Fruit fly (Drosophila melanogaster) whole organism, embryonic: ENCODE data around the gene CG7789.

Source experiments
- CG11456 ChIP-seq: fragments of 200-800 bp; sonication (Bioruptor generic); IDR thresholded peaks from 3 replicates; pipeline ENCODE4 v1.3.6; 2022; ENCODE audit warnings: missing biosample characterization, missing genetic modification characterization
- CG13123 ChIP-seq: fragments of 200-800 bp; sonication (Bioruptor generic); optimal IDR thresholded peaks from 2 replicates; lab custom pipeline; 2016; ENCODE audit warnings: missing biosample characterization, missing genetic modification characterization
- CG15269 ChIP-seq: fragments of 200-800 bp; sonication (Bioruptor generic); optimal IDR thresholded peaks from 2 replicates; lab custom pipeline; 2018; ENCODE audit warnings: missing biosample characterization, mild to moderate bottlenecking, missing genetic modification characterization, moderate library complexity
- CG15479 ChIP-seq: fragments of 200-800 bp; sonication (Bioruptor generic); optimal IDR thresholded peaks from 3 replicates; lab custom pipeline; 2019; ENCODE audit warnings: missing biosample characterization, mild to moderate bottlenecking, missing genetic modification characterization, moderate library complexity
- CG17385 ChIP-seq: fragments of 200-800 bp; sonication (Bioruptor generic); optimal IDR thresholded peaks from 3 replicates; lab custom pipeline; 2018; ENCODE audit warnings: missing biosample characterization, mild to moderate bottlenecking, missing genetic modification characterization
- CG18599 ChIP-seq: fragments of 200-800 bp; sonication (Bioruptor generic); optimal IDR thresholded peaks from 3 replicates; lab custom pipeline; 2017; ENCODE audit warnings: missing biosample characterization, missing genetic modification characterization, mild to moderate bottlenecking, moderate library complexity, missing genetic modification reagents
- CG32532 ChIP-seq: fragments of 200-800 bp; sonication (Bioruptor generic); IDR thresholded peaks from 2 replicates; pipeline ENCODE4 v1.3.6; 2022; ENCODE audit warnings: missing biosample characterization, missing genetic modification characterization
- CG3726 ChIP-seq: fragments of 200-800 bp; sonication (Bioruptor generic); IDR thresholded peaks from 3 replicates; pipeline ENCODE4, ENCODE4 v1.3.6; 2022; ENCODE audit warnings: missing biosample characterization, missing genetic modification characterization
- CG3838 ChIP-seq: fragments of 200-800 bp; sonication (Bioruptor generic); optimal IDR thresholded peaks from 3 replicates; lab custom pipeline; 2016; ENCODE audit warnings: missing biosample characterization, missing genetic modification characterization
- CG3995 ChIP-seq: fragments of 200-800 bp; sonication (Bioruptor generic); optimal IDR thresholded peaks from 3 replicates; lab custom pipeline; 2016; ENCODE audit warnings: missing biosample characterization, missing genetic modification characterization
- CG4707 ChIP-seq: fragments of 200-800 bp; sonication (Bioruptor generic); optimal IDR thresholded peaks from 2 replicates; lab custom pipeline; 2018; ENCODE audit warnings: missing biosample characterization, mild to moderate bottlenecking, missing genetic modification characterization, moderate library complexity
- CG4820 ChIP-seq: fragments of 200-800 bp; sonication (Bioruptor generic); optimal IDR thresholded peaks from 3 replicates; lab custom pipeline; 2016; ENCODE audit warnings: missing biosample characterization, missing genetic modification characterization
- CG7745 ChIP-seq: fragments of 200-800 bp; sonication (Bioruptor generic); optimal IDR thresholded peaks from 2 replicates; lab custom pipeline; 2018; ENCODE audit warnings: missing biosample characterization, mild to moderate bottlenecking, missing genetic modification characterization, moderate library complexity
- CG7839 ChIP-seq: fragments of 200-800 bp; sonication (Bioruptor generic); optimal IDR thresholded peaks from 3 replicates; lab custom pipeline; 2018; ENCODE audit warnings: missing biosample characterization, mild to moderate bottlenecking, missing genetic modification characterization, moderate library complexity
- CG7987 ChIP-seq: fragments of 200-800 bp; sonication (Bioruptor generic); optimal IDR thresholded peaks from 2 replicates; lab custom pipeline; 2018; ENCODE audit warnings: missing biosample characterization, mild to moderate bottlenecking, missing genetic modification characterization, moderate library complexity
- Dek ChIP-seq: fragments of 200-800 bp; sonication (Bioruptor generic); optimal IDR thresholded peaks from 3 replicates; lab custom pipeline; 2019; ENCODE audit warnings: missing biosample characterization, mild to moderate bottlenecking, missing genetic modification characterization, moderate library complexity
- HLH54F ChIP-seq: fragments of 200-800 bp; sonication (Bioruptor generic); optimal IDR thresholded peaks from 3 replicates; lab custom pipeline; 2016; ENCODE audit warnings: missing biosample characterization, missing genetic modification characterization
- Hmr ChIP-seq: fragments of 200-800 bp; sonication (Bioruptor generic); optimal IDR thresholded peaks from 3 replicates; lab custom pipeline; 2017; ENCODE audit warnings: mild to moderate bottlenecking, missing biosample characterization, missing genetic modification reagents, missing genetic modification characterization
- Hmx ChIP-seq: fragments of 200-800 bp; sonication (Bioruptor generic); optimal IDR thresholded peaks from 2 replicates; lab custom pipeline; 2016; ENCODE audit warnings: missing biosample characterization, missing genetic modification characterization
- Med ChIP-seq: fragments of 200-800 bp; sonication (Bioruptor generic); peaks from one replicate; lab custom pipeline; 2016; ENCODE audit warnings: missing biosample characterization, missing genetic modification characterization, mild to moderate bottlenecking, inconsistent platforms, moderate library complexity
- Mrtf ChIP-seq: fragments of 200-800 bp; sonication (Bioruptor generic); IDR thresholded peaks from 3 replicates; pipeline ENCODE4 v1.3.6; 2022; ENCODE audit warnings: missing biosample characterization, missing genetic modification characterization
- Nf-YC ChIP-seq: fragments of 200-800 bp; optimal IDR thresholded peaks from 3 replicates; lab custom pipeline; 2019; ENCODE audit warnings: missing biosample characterization, mild to moderate bottlenecking, missing genetic modification characterization, moderate library complexity
- Six4 ChIP-seq: fragments of 200-800 bp; sonication (Bioruptor generic); optimal IDR thresholded peaks from 2 replicates; lab custom pipeline; 2016; ENCODE audit warnings: missing biosample characterization, missing genetic modification characterization
- Ssrp ChIP-seq: fragments of 200-800 bp; sonication (Bioruptor generic); optimal IDR thresholded peaks from 2 replicates; lab custom pipeline; 2018; ENCODE audit warnings: missing biosample characterization, mild to moderate bottlenecking, missing genetic modification characterization, moderate library complexity
- TFAM ChIP-seq: fragments of 200-800 bp; sonication (Bioruptor generic); optimal IDR thresholded peaks from 2 replicates; lab custom pipeline; 2017; ENCODE audit warnings: missing biosample characterization, missing genetic modification characterization, inconsistent platforms
- Xrp1 ChIP-seq: fragments of 200-800 bp; sonication (Bioruptor generic); IDR thresholded peaks from 2 replicates; pipeline ENCODE4 v1.3.6; 2022; ENCODE audit warnings: missing biosample characterization, missing genetic modification characterization
- btn ChIP-seq: fragments of 200-800 bp; sonication (Bioruptor generic); optimal IDR thresholded peaks from 2 replicates; lab custom pipeline; 2016; ENCODE audit warnings: missing biosample characterization, missing genetic modification characterization
- cato ChIP-seq: fragments of 200-800 bp; sonication (Bioruptor generic); optimal IDR thresholded peaks from 2 replicates; lab custom pipeline; 2016; ENCODE audit warnings: missing biosample characterization, missing genetic modification characterization, borderline replicate concordance
- ci ChIP-seq: fragments of 200-800 bp; sonication (Bioruptor generic); IDR thresholded peaks from 3 replicates; pipeline ENCODE4 v1.3.6; 2022; ENCODE audit warnings: missing biosample characterization, missing genetic modification characterization
- ewg ChIP-seq: fragments of 200-800 bp; sonication (Bioruptor generic); optimal IDR thresholded peaks from 3 replicates; lab custom pipeline; 2017; ENCODE audit warnings: mild to moderate bottlenecking, missing biosample characterization, missing genetic modification reagents, missing genetic modification characterization
- gcm2 ChIP-seq: fragments of 200-800 bp; sonication (Bioruptor generic); optimal IDR thresholded peaks from 2 replicates; lab custom pipeline; 2016; ENCODE audit warnings: missing biosample characterization, missing genetic modification characterization
- insv ChIP-seq, 2 experiments: fragments of 200-800 bp; sonication (Bioruptor generic); optimal IDR thresholded peaks; 3 replicates each; lab custom pipeline; 2016 to 2018; ENCODE audit warnings: missing biosample characterization in 2 of 2, missing genetic modification characterization in 2 of 2
- jigr1 ChIP-seq: fragments of 200-800 bp; sonication (Bioruptor generic); IDR thresholded peaks from 3 replicates; pipeline ENCODE4 v1.3.6; 2022; ENCODE audit warnings: missing biosample characterization, missing genetic modification characterization
- lov ChIP-seq, 2 experiments: fragments of 200-800 bp in 1 of 2; fragments of >200 bp in 1 of 2; sonication (Bioruptor generic) in 1 of 2; IDR thresholded peaks in 1 of 2; optimal IDR thresholded peaks in 1 of 2; 2 replicates in 1 of 2; 3 replicates in 1 of 2; pipeline versions ENCODE4 v1.3.6 to Lab custom; 2017 to 2022; ENCODE audit warnings: missing biosample characterization in 1 of 2, missing genetic modification characterization in 1 of 2
- onecut ChIP-seq: fragments of 200-800 bp; sonication (Bioruptor generic); IDR thresholded peaks from 2 replicates; pipeline ENCODE4 v1.3.6; 2022; ENCODE audit warnings: missing biosample characterization, missing genetic modification characterization
- org-1 ChIP-seq: fragments of 200-800 bp; sonication (Bioruptor generic); optimal IDR thresholded peaks from 2 replicates; lab custom pipeline; 2017; ENCODE audit warnings: missing biosample characterization, missing genetic modification characterization
- p53 ChIP-seq: fragments of 200-800 bp; sonication (Bioruptor generic); optimal IDR thresholded peaks from 2 replicates; lab custom pipeline; 2016; ENCODE audit warnings: missing biosample characterization, missing genetic modification characterization
- pan ChIP-seq, 4 experiments: fragments of >200 bp in 3 of 4; fragments of 200-800 bp in 1 of 4; sonication (Bioruptor generic) in 1 of 4; optimal IDR thresholded peaks in 3 of 4; IDR thresholded peaks in 1 of 4; 2 replicates each; pipeline versions ENCODE4 v1.3.6 to Lab custom; 2017 to 2022; ENCODE audit warnings: missing biosample characterization in 2 of 4, missing genetic modification characterization in 2 of 4, mixed read lengths in 1 of 4
- pfk ChIP-seq: fragments of 200-800 bp; sonication (Bioruptor generic); optimal IDR thresholded peaks from 2 replicates; lab custom pipeline; 2018; ENCODE audit warnings: missing biosample characterization, mild to moderate bottlenecking, missing genetic modification characterization, moderate library complexity
- pita ChIP-seq: fragments of 200-800 bp; sonication (Bioruptor generic); optimal IDR thresholded peaks from 2 replicates; lab custom pipeline; 2017; ENCODE audit warnings: missing biosample characterization, mild to moderate bottlenecking, missing genetic modification characterization
- pnt ChIP-seq: fragments of 200-800 bp; sonication (Bioruptor generic); optimal IDR thresholded peaks from 3 replicates; lab custom pipeline; 2016; ENCODE audit warnings: missing biosample characterization, missing genetic modification characterization
- rib ChIP-seq: fragments of 200-800 bp; sonication (Bioruptor generic); IDR thresholded peaks from 2 replicates; pipeline ENCODE4 v1.3.6; 2022; ENCODE audit warnings: missing biosample characterization, missing genetic modification characterization
- sna ChIP-seq: fragments of 200-800 bp; sonication (Bioruptor generic); IDR thresholded peaks from 2 replicates; pipeline ENCODE4 v1.3.6; 2022; ENCODE audit warnings: missing biosample characterization, missing genetic modification characterization; ENCODE audit not compliant: partially characterized antibody
- sqz ChIP-seq: fragments of 200-800 bp; sonication (Bioruptor generic); optimal IDR thresholded peaks from 3 replicates; lab custom pipeline; 2018; ENCODE audit warnings: missing biosample characterization, mild to moderate bottlenecking, missing genetic modification characterization
- vnd ChIP-seq: fragments of 200-800 bp; sonication (Bioruptor generic); IDR thresholded peaks from 3 replicates; pipeline ENCODE4 v1.3.6; 2022; ENCODE audit warnings: missing biosample characterization, missing genetic modification characterization; ENCODE audit not compliant: partially characterized antibody
- wor ChIP-seq: fragments of 200-800 bp; sonication (Bioruptor generic); IDR thresholded peaks from 2 replicates; pipeline ENCODE4 v1.3.6; 2022; ENCODE audit warnings: missing biosample characterization, missing genetic modification characterization
- zen ChIP-seq: fragments of 200-800 bp; sonication (Bioruptor generic); optimal IDR thresholded peaks from 3 replicates; lab custom pipeline; 2018; ENCODE audit warnings: missing biosample characterization, mild to moderate bottlenecking, missing genetic modification characterization, moderate library complexity
- zf30C ChIP-seq: fragments of 200-800 bp; sonication (Bioruptor generic); optimal IDR thresholded peaks from 3 replicates; lab custom pipeline; 2018; ENCODE audit warnings: missing biosample characterization, mild to moderate bottlenecking, missing genetic modification characterization

The CG7789 gene

dm6 chr3R:29765267-29766095, 37.5 kb upstream of the CG7789 start, which contains the start of gene kay (continued):
- no peak for TF ChIP-seq cato
- no peak for TF ChIP-seq ci (GFP tag; lab: Robert Waterston, UW)
- TF ChIP-seq rib (GFP tag; lab: Robert Waterston, UW), result no peak
- no peak for TF ChIP-seq HLH54F (GFP tag; lab: Kevin White, UChicago)
- TF ChIP-seq Six4, result no peak
- TF ChIP-seq CG3726 (GFP tag; lab: Robert Waterston, UW), result no peak
- no peak for TF ChIP-seq sqz (GFP tag; lab: Kevin White, UChicago)
- TF ChIP-seq CG4707 (GFP tag; lab: Kevin White, UChicago), result no peak
- TF ChIP-seq CG3838 (GFP tag; lab: Kevin White, UChicago), result no peak
- TF ChIP-seq Dek, result no peak
- no peak for TF ChIP-seq onecut
- TF ChIP-seq Hmx (GFP tag; lab: Kevin White, UChicago), result no peak
- TF ChIP-seq CG11456, result no peak
- no peak for TF ChIP-seq wor (GFP tag; lab: Robert Waterston, UW)
- TF ChIP-seq pfk (GFP tag; lab: Kevin White, UChicago), result no peak
- no peak for TF ChIP-seq Nf-YC
- no peak for TF ChIP-seq pita (GFP tag; lab: Kevin White, UChicago)
- TF ChIP-seq p53 (GFP tag; lab: Kevin White, UChicago), result no peak
- TF ChIP-seq insv (GFP tag; optimal IDR thresholded peaks at IDR 0.05; lab: Kevin White, UChicago), result no peak
- TF ChIP-seq TFAM (GFP tag; lab: Kevin White, UChicago), result no peak
- TF ChIP-seq pnt, result no peak
- TF ChIP-seq Hmr, result no peak
- peak; percentile 57 for TF ChIP-seq CG15479 (GFP tag; lab: Kevin White, UChicago)
- TF ChIP-seq CG15269, result no peak
- TF ChIP-seq Mrtf (GFP tag; lab: Robert Waterston, UW), result no peak
- TF ChIP-seq vnd, result 0 out of 3 replicates have a peak, but pooled peaks have one; percentile 6
- TF ChIP-seq CG32532, result 0 out of 2 replicates have a peak, but pooled peaks have one; percentile 18
- TF ChIP-seq Med (GFP tag; lab: Kevin White, UChicago), result peak; percentile 38
- TF ChIP-seq Xrp1 (GFP tag; lab: Robert Waterston, UW), result no peak
- no peak for TF ChIP-seq CG7987
- TF ChIP-seq pan (optimal IDR thresholded peaks at IDR 0.05; lab: Kevin White, UChicago), result no peak
- peak in 1 of 2 experiments; percentile 36 for TF ChIP-seq pan (GFP tag; optimal IDR thresholded peaks at IDR 0.05 in 1 of 2, IDR thresholded peaks at IDR 0.05 in 1 of 2)
- no peak for TF ChIP-seq Ssrp
- TF ChIP-seq CG4820 (GFP tag; lab: Kevin White, UChicago), result no peak
- peak; percentile 59 for TF ChIP-seq CG17385 (GFP tag; lab: Kevin White, UChicago)
- no peak for TF ChIP-seq CG3995 (GFP tag; lab: Kevin White, UChicago)
- TF ChIP-seq btn (GFP tag; lab: Kevin White, UChicago), result no peak
- TF ChIP-seq CG18599, result no peak
- no peak for TF ChIP-seq lov (optimal IDR thresholded peaks at IDR 0.05; lab: Kevin White, UChicago)
- no peak for TF ChIP-seq lov (GFP tag; IDR thresholded peaks at IDR 0.05; lab: Robert Waterston, UW)
- no peak for TF ChIP-seq org-1 (GFP tag; lab: Kevin White, UChicago)
- no peak for TF ChIP-seq ewg (GFP tag; lab: Kevin White, UChicago)
- TF ChIP-seq jigr1 (GFP tag; lab: Robert Waterston, UW), result no peak
- TF ChIP-seq zen (tag; lab: Kevin White, UChicago), result peak; percentile 25
- TF ChIP-seq sna (GFP tag; lab: Robert Waterston, UW), result no peak
- TF ChIP-seq CG7745 (tag; lab: Kevin White, UChicago), result no peak
- no peak for TF ChIP-seq CG13123
- TF ChIP-seq CG7839 (tag; lab: Kevin White, UChicago), result no peak
- no peak for TF ChIP-seq zf30C (GFP tag; lab: Kevin White, UChicago)
- TF ChIP-seq gcm2, result no peak
